Worm (Caenorhabditis elegans): ENCODE measurements around the gene AC3.12.

AC3.12 gene

DNA sequence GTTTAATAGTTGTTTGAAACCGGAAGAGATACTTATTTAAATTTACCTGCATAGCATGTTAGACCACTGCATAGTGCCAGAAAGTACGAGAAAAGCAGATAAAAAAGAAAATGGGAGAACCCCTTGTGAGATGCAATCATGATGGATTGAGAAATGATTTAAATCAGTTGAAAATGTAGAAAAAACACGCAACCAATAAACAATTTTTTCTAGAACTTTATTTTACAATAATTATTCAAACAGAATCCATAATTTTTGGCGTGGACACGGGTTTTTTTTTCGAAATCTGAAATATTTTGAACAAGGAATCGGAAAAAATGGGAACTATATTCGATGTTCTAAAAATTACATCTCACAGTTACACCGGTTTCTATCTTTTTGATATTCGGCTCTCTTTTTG lies at the start of gene AC3.12:
AC3.12 (minus strand) TSS at position 101 of the 400 bp plus-strand sequence.
- TF ChIP-seq mep-1 (tag; optimal IDR thresholded peaks at IDR 0.05): no peak
- no peak for TF ChIP-seq ham-2 (GFP tag; optimal IDR thresholded peaks at IDR 0.05)
- TF ChIP-seq elt-3 (tag; optimal IDR thresholded peaks at IDR 0.05): no peak
- no peak for TF ChIP-seq nhr-2 (tag; optimal IDR thresholded peaks at IDR 0.05)
- TF ChIP-seq nhr-237 (tag; optimal IDR thresholded peaks at IDR 0.05): no peak
- no peak for TF ChIP-seq sptf-1 (tag; optimal IDR thresholded peaks at IDR 0.05)
- TF ChIP-seq unc-39 (tag; optimal IDR thresholded peaks at IDR 0.05): no peak
- no peak for TF ChIP-seq snpc-4 (tag; optimal IDR thresholded peaks at IDR 0.05)
- TF ChIP-seq hlh-1 (tag; optimal IDR thresholded peaks at IDR 0.05): no peak
- no peak for TF ChIP-seq ztf-11 (tag; optimal IDR thresholded peaks at IDR 0.05)
- no peak for TF ChIP-seq unc-120 (tag; optimal IDR thresholded peaks at IDR 0.05; ENCODE audit: poor library complexity, severe bottlenecking)
- TF ChIP-seq elt-1 (tag; optimal IDR thresholded peaks at IDR 0.05; ENCODE audit: borderline replicate concordance, insufficient read depth): no peak

DNA sequence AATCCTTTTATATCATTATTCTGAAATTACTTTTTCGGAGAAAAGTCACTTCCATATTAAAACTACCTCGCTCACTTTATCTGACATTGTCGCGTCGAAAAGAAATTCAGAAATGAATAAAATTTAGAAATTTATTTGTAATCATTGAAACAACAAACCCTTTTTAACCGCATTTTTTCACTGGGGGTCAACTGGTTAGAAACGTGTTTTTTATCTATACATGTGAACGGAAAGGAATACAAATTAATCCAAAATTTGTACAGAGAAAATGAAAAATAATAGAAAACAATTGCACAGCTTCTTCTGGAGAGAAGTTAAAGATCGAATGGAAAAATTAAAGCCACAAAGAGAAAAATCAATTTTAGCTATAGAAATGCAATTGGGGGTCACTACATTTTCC lies 49.4 kb upstream of the AC3.12 start, which contains the start of gene tag-314:
tag-314 (minus strand) TSS at position 101 of the 400 bp plus-strand sequence.
- TF ChIP-seq lin-13 (tag; optimal IDR thresholded peaks at IDR 0.05) (no peak), nhr-12 (tag; optimal IDR thresholded peaks at IDR 0.05) (no peak), sem-2 (GFP tag; optimal IDR thresholded peaks at IDR 0.05) (no peak), ztf-11 (tag; optimal IDR thresholded peaks at IDR 0.05) (no peak), elt-3 (tag; optimal IDR thresholded peaks at IDR 0.05) (no peak), elt-1 (tag; optimal IDR thresholded peaks at IDR 0.05; ENCODE audit: borderline replicate concordance, insufficient read depth) (no peak), pha-4 (tag; optimal IDR thresholded peaks at IDR 0.05) (no peak), unc-39 (tag; optimal IDR thresholded peaks at IDR 0.05) (no peak), ceh-39 (tag; optimal IDR thresholded peaks at IDR 0.05) (no peak)

DNA sequence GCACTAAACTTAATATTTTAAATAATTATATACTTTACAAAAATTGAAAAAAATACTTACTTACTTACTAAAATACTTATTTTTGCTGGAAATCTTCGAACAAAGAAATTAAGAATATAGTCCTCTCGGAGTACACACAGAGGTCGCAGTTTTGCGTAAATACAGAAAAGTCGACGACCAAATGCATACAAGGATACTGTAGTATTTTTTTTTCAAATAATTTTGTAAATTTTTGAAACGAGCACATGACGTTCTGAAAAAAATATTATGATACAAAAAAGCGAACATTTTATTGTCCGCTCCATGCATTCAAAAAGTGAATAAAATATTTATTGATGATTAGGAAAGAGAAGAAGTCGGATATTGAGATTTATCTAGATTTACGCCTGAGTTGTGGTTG lies 47.1 kb upstream of the AC3.12 start, which contains the start of gene apc-10:
apc-10 (minus strand) TSS at position 101 of the 400 bp plus-strand sequence.
- TF ChIP-seq flh-1 (GFP tag; optimal IDR thresholded peaks at IDR 0.05): no peak
- TF ChIP-seq bed-3 (GFP tag; optimal IDR thresholded peaks at IDR 0.05): no peak
- no peak for TF ChIP-seq hlh-1 (tag; optimal IDR thresholded peaks at IDR 0.05)
- no peak for TF ChIP-seq mab-5 (tag; optimal IDR thresholded peaks at IDR 0.05)
- no peak for TF ChIP-seq nhr-237 (tag; optimal IDR thresholded peaks at IDR 0.05)

ce11 chrV:10425098-10425497 lies 45.9 kb upstream of the AC3.12 start, which contains the start of gene col-12:
col-12 (minus strand) TSS chrV:10425198.
- TF ChIP-seq ztf-11 (tag; optimal IDR thresholded peaks at IDR 0.05) (no peak), nhr-2 (tag; optimal IDR thresholded peaks at IDR 0.05) (no peak), M03D4.4 (tag; optimal IDR thresholded peaks at IDR 0.05) (no peak), elt-1 (tag; optimal IDR thresholded peaks at IDR 0.05; ENCODE audit: borderline replicate concordance, insufficient read depth) (no peak), unc-120 (tag; optimal IDR thresholded peaks at IDR 0.05; ENCODE audit: poor library complexity, severe bottlenecking) (no peak), ces-1 (GFP tag; optimal IDR thresholded peaks at IDR 0.05) (no peak), zip-8 (tag; optimal IDR thresholded peaks at IDR 0.05) (no peak), ceh-39 (tag; optimal IDR thresholded peaks at IDR 0.05) (no peak), bed-3 (GFP tag; optimal IDR thresholded peaks at IDR 0.05) (no peak), sem-2 (GFP tag; optimal IDR thresholded peaks at IDR 0.05) (no peak), lsy-2 (tag; optimal IDR thresholded peaks at IDR 0.05) (no peak), blmp-1 (tag; optimal IDR thresholded peaks at IDR 0.05) (no peak), nhr-12 (tag; optimal IDR thresholded peaks at IDR 0.05) (no peak), drap-1 (GFP tag; optimal IDR thresholded peaks at IDR 0.05) (no peak), hlh-1 (tag; optimal IDR thresholded peaks at IDR 0.05) (no peak), lin-32 (GFP tag; optimal IDR thresholded peaks at IDR 0.05) (no peak), nhr-28 (tag; optimal IDR thresholded peaks at IDR 0.05) (no peak)

- TF ChIP-seq elt-3 (tag; optimal IDR thresholded peaks at IDR 0.05) (no peak), pha-4 (tag; optimal IDR thresholded peaks at IDR 0.05) (no peak), ham-2 (GFP tag; optimal IDR thresholded peaks at IDR 0.05) (no peak), nhr-237 (tag; optimal IDR thresholded peaks at IDR 0.05) (no peak), nhr-2 (tag; optimal IDR thresholded peaks at IDR 0.05) (no peak), elt-1 (tag; optimal IDR thresholded peaks at IDR 0.05; ENCODE audit: borderline replicate concordance, insufficient read depth) (no peak)
Observed at ce11 chrV:10423511-10423910, 44.3 kb upstream of the AC3.12 start.

- TF ChIP-seq zip-8 (tag; optimal IDR thresholded peaks at IDR 0.05) (no peak), mab-5 (tag; optimal IDR thresholded peaks at IDR 0.05) (no peak), hlh-1 (tag; optimal IDR thresholded peaks at IDR 0.05) (no peak), snpc-4 (tag; optimal IDR thresholded peaks at IDR 0.05) (no peak), lsy-2 (tag; optimal IDR thresholded peaks at IDR 0.05) (no peak), ceh-83 (GFP tag; optimal IDR thresholded peaks at IDR 0.05) (no peak), bed-3 (GFP tag; optimal IDR thresholded peaks at IDR 0.05) (no peak), unc-120 (tag; optimal IDR thresholded peaks at IDR 0.05; ENCODE audit: poor library complexity, severe bottlenecking) (no peak), ham-2 (GFP tag; optimal IDR thresholded peaks at IDR 0.05) (no peak), flh-1 (GFP tag; optimal IDR thresholded peaks at IDR 0.05) (no peak), nhr-12 (tag; optimal IDR thresholded peaks at IDR 0.05) (no peak)
Observed at ce11 chrV:10421802-10422201, 42.6 kb upstream of the AC3.12 start, which contains the start of gene col-13. col-13 (minus strand) TSS chrV:10421902.
